Worm (Caenorhabditis elegans) whole organism, dauer: Measurements from ENCODE around the gene arrd-28.

Source experiments
- unc-62 ChIP-seq: sonication (generic microtip); optimal IDR thresholded peaks from 2 replicates; lab custom pipeline; 2017; ENCODE audit warnings: missing biosample characterization, missing genetic modification reagents, missing genetic modification characterization

The arrd-28 gene

ce11 chrX:10168534-10168933 lies 15.3 kb upstream of the arrd-28 start:
- TF ChIP-seq unc-62 (GFP tag; lab: Kevin White, UChicago): no peak

- TF ChIP-seq unc-62 (GFP tag; lab: Kevin White, UChicago): no peak
Observed at ce11 chrX:10170598-10170997, 13.2 kb upstream of the arrd-28 start.

- no peak for TF ChIP-seq unc-62 (GFP tag; lab: Kevin White, UChicago)
Observed at ce11 chrX:10172004-10172584, 11.7 kb upstream of the arrd-28 start, which contains the start of gene C07A4.2. C07A4.2 (plus strand) TSS chrX:10172198.

- TF ChIP-seq unc-62 (GFP tag; lab: Kevin White, UChicago): no peak
Observed at ce11 chrX:10174683-10175082, 9.1 kb upstream of the arrd-28 start, which contains the start of gene C07A4.3. C07A4.3 (plus strand) TSS chrX:10174983.

- no peak for TF ChIP-seq unc-62 (GFP tag; lab: Kevin White, UChicago)
Observed at ce11 chrX:10176295-10176694, 7.5 kb upstream of the arrd-28 start, which contains the start of gene ncs-4. ncs-4 (plus strand) TSS chrX:10176521.

ce11 chrX:10182613-10183012 lies 1.2 kb upstream of the arrd-28 start:
- no peak for TF ChIP-seq unc-62 (GFP tag; lab: Kevin White, UChicago)

- TF ChIP-seq unc-62 (GFP tag; lab: Kevin White, UChicago): no peak
Observed at ce11 chrX:10184708-10185107, 913 bp downstream of the arrd-28 start.

ce11 chrX:10188493-10188895 lies 4.7 kb downstream of the arrd-28 start:
- TF ChIP-seq unc-62 (GFP tag; lab: Kevin White, UChicago): no peak

ce11 chrX:10189244-10189643 lies 5.4 kb downstream of the arrd-28 start:
- TF ChIP-seq unc-62 (GFP tag; lab: Kevin White, UChicago): no peak

- no peak for TF ChIP-seq unc-62 (GFP tag; lab: Kevin White, UChicago)
Observed at ce11 chrX:10189805-10190204, 6.0 kb downstream of the arrd-28 start.

- TF ChIP-seq unc-62 (GFP tag; lab: Kevin White, UChicago): no peak
Observed at ce11 chrX:10194327-10195096, 10.7 kb downstream of the arrd-28 start, which contains the start of gene myrf-2. myrf-2 (minus strand) TSS chrX:10194377.

ce11 chrX:10197204-10197756 lies 13.5 kb downstream of the arrd-28 start, which contains the start of gene nucb-1:
nucb-1 (plus strand) TSS chrX:10197706.
- no peak for TF ChIP-seq unc-62 (GFP tag; lab: Kevin White, UChicago)

- TF ChIP-seq unc-62 (GFP tag; lab: Kevin White, UChicago): no peak
Observed at ce11 chrX:10199202-10199601, 15.4 kb downstream of the arrd-28 start.

ce11 chrX:10203501-10203900 lies 19.7 kb downstream of the arrd-28 start:
- no peak for TF ChIP-seq unc-62 (GFP tag; lab: Kevin White, UChicago)

- TF ChIP-seq unc-62 (GFP tag; lab: Kevin White, UChicago): no peak
Observed at ce11 chrX:10204313-10205063, 20.7 kb downstream of the arrd-28 start.

- no peak for TF ChIP-seq unc-62 (GFP tag; lab: Kevin White, UChicago)
Observed at ce11 chrX:10205321-10205720, 21.5 kb downstream of the arrd-28 start, which contains the start of gene sex-1. sex-1 (minus strand) TSS chrX:10205421.
